Fruit fly (Drosophila melanogaster): ENCODE data around the gene Gr22f.

The Gr22f gene

dm6 chr2L:1727826-1728619 is 28.2 kb downstream of the Gr22f start (continued):
- TF ChIP-seq CG33557 (GFP tag; optimal IDR thresholded peaks at IDR 0.05): peak; percentile 98
- TF ChIP-seq inv (GFP tag; IDR thresholded peaks at IDR 0.05; ENCODE audit: partially characterized antibody): peak; percentile 85
- TF ChIP-seq tgo (GFP tag; IDR thresholded peaks at IDR 0.05): peak; percentile 97
- peak; percentile 94 for TF ChIP-seq danr (GFP tag; IDR thresholded peaks at IDR 0.05)
- TF ChIP-seq CG13424 (tag; optimal IDR thresholded peaks at IDR 0.05): peak; percentile 99
- peak; percentile 95 for TF ChIP-seq sisA (GFP tag; IDR thresholded peaks at IDR 0.05)
- peak; percentile 91 for TF ChIP-seq CG10267 (tag; optimal IDR thresholded peaks at IDR 0.05)
- peak; percentile 92 for TF ChIP-seq CG6813 (GFP tag; optimal IDR thresholded peaks at IDR 0.05)
- peak; percentile 96 for TF ChIP-seq al (GFP tag; IDR thresholded peaks at IDR 0.05)
- TF ChIP-seq Sin3A (optimal IDR thresholded peaks at IDR 0.05): no peak
- peak; percentile 85 for TF ChIP-seq CHES-1-like (GFP tag; optimal IDR thresholded peaks at IDR 0.05)
- peak; percentile 81 for TF ChIP-seq Camta (GFP tag; optimal IDR thresholded peaks at IDR 0.05)
- peak; percentile 98 for TF ChIP-seq salm (tag; optimal IDR thresholded peaks at IDR 0.05)
- peak; percentile 99 for TF ChIP-seq CoRest (tag; optimal IDR thresholded peaks at IDR 0.05)
- peak; percentile 86 for TF ChIP-seq CG18764 (GFP tag; optimal IDR thresholded peaks at IDR 0.05)
- peak; percentile 99 for TF ChIP-seq CG9932 (GFP tag; IDR thresholded peaks at IDR 0.05)
- TF ChIP-seq ken (GFP tag; IDR thresholded peaks at IDR 0.05): peak; percentile 92; the same call in 2 of the 3 replicates
- peak; percentile 90 for TF ChIP-seq CG17612 (GFP tag; IDR thresholded peaks at IDR 0.05)
- peak; percentile 94 for TF ChIP-seq nerfin-1 (tag; optimal IDR thresholded peaks at IDR 0.05)
- TF ChIP-seq Fer1 (GFP tag; optimal IDR thresholded peaks at IDR 0.05): peak; percentile 98
- TF ChIP-seq hth (optimal IDR thresholded peaks at IDR 0.05): no peak
- peak; percentile 96 for TF ChIP-seq CG6765 (GFP tag; optimal IDR thresholded peaks at IDR 0.05)
- peak; percentile 98 for TF ChIP-seq CG13296 (GFP tag; optimal IDR thresholded peaks at IDR 0.05)
- TF ChIP-seq CG17361 (GFP tag; IDR thresholded peaks at IDR 0.05): peak; percentile 92
- peak; percentile 98 for TF ChIP-seq gcm (GFP tag; optimal IDR thresholded peaks at IDR 0.05)
- peak; percentile 33 for TF ChIP-seq en (GFP tag; optimal IDR thresholded peaks at IDR 0.05)
- no peak for TF ChIP-seq CG8478 (optimal IDR thresholded peaks at IDR 0.05)
- TF ChIP-seq gem (tag; optimal IDR thresholded peaks at IDR 0.05): peak; percentile 99
- peak; percentile 100 for TF ChIP-seq ewg (GFP tag; optimal IDR thresholded peaks at IDR 0.05)
- TF ChIP-seq sd (tag; optimal IDR thresholded peaks at IDR 0.05): peak; percentile 96
- no peak for TF ChIP-seq D (optimal IDR thresholded peaks at IDR 0.05)
- peak; percentile 94 for TF ChIP-seq D (GFP tag; optimal IDR thresholded peaks at IDR 0.05)
- peak; percentile 43 for TF ChIP-seq sima (GFP tag; optimal IDR thresholded peaks at IDR 0.05)
- TF ChIP-seq knrl (GFP tag; IDR thresholded peaks at IDR 0.05; ENCODE audit: partially characterized antibody): peak; percentile 93
- peak; percentile 78 for TF ChIP-seq cg (GFP tag; optimal IDR thresholded peaks at IDR 0.05)
- TF ChIP-seq CG3407 (GFP tag; optimal IDR thresholded peaks at IDR 0.05): peak; percentile 96
- peak; percentile 7 for TF ChIP-seq CG1832 (GFP tag; optimal IDR thresholded peaks at IDR 0.05)
- peak; percentile 97 for TF ChIP-seq Xbp1 (GFP tag; optimal IDR thresholded peaks at IDR 0.05)
- TF ChIP-seq otp (GFP tag; IDR thresholded peaks at IDR 0.05): peak; percentile 94; the same call in 2 of the 3 replicates
- peak; percentile 93 for TF ChIP-seq ap (GFP tag; IDR thresholded peaks at IDR 0.05)
- TF ChIP-seq CG17829 (tag; optimal IDR thresholded peaks at IDR 0.05): peak; percentile 93
- 0 out of 3 replicates have a peak, but pooled peaks have one; percentile 42 for TF ChIP-seq z (GFP tag; IDR thresholded peaks at IDR 0.05)
- no peak for TF ChIP-seq HmgD (GFP tag; optimal IDR thresholded peaks at IDR 0.05)
- peak; percentile 51 to 84 for TF ChIP-seq chif (GFP tag; optimal IDR thresholded peaks at IDR 0.05)
- peak; percentile 84 for TF ChIP-seq CG31441 (GFP tag; IDR thresholded peaks at IDR 0.05)
- TF ChIP-seq shn (GFP tag; optimal IDR thresholded peaks at IDR 0.05): peak; percentile 57
- peak; percentile 50 for TF ChIP-seq CG3163 (GFP tag; optimal IDR thresholded peaks at IDR 0.05)
- peak; percentile 90 for TF ChIP-seq Asciz (GFP tag; optimal IDR thresholded peaks at IDR 0.05)
- TF ChIP-seq E2f2 (GFP tag; IDR thresholded peaks at IDR 0.05): peak; percentile 83
- TF ChIP-seq dati (GFP tag; IDR thresholded peaks at IDR 0.05): peak; percentile 72
